Fruit fly (Drosophila melanogaster) whole organism, pupa: ENCODE results near the gene CG8202.

Source experiments
- CG10348 ChIP-seq: fragments of 200-800 bp; sonication (Bioruptor generic); IDR thresholded peaks from 2 replicates; pipeline ENCODE4 v1.3.6; 2022; ENCODE audit warnings: missing biosample characterization, missing genetic modification characterization
- CG12605 ChIP-seq: fragments of 200-800 bp; sonication (Bioruptor generic); IDR thresholded peaks from 2 replicates; pipeline ENCODE4 v1.3.6; 2022; ENCODE audit warnings: missing biosample characterization, missing genetic modification characterization
- CG13204 ChIP-seq: fragments of 200-800 bp; sonication (Bioruptor generic); optimal IDR thresholded peaks from 2 replicates; lab custom pipeline; 2018; ENCODE audit warnings: missing biosample characterization, mild to moderate bottlenecking, missing genetic modification characterization, moderate library complexity
- CG14655 ChIP-seq: fragments of 200-800 bp; sonication (Bioruptor generic); optimal IDR thresholded peaks from 3 replicates; lab custom pipeline; 2017; ENCODE audit warnings: mild to moderate bottlenecking, missing biosample characterization, missing genetic modification reagents, missing genetic modification characterization
- CG15710 ChIP-seq: fragments of 200-800 bp; sonication (Bioruptor generic); optimal IDR thresholded peaks from 2 replicates; lab custom pipeline; 2018; ENCODE audit warnings: missing biosample characterization, mild to moderate bottlenecking, missing genetic modification characterization, moderate library complexity
- CG17806 ChIP-seq: fragments of 200-800 bp; sonication (Bioruptor generic); optimal IDR thresholded peaks from 2 replicates; lab custom pipeline; 2018; ENCODE audit warnings: missing biosample characterization, mild to moderate bottlenecking, missing genetic modification characterization, moderate library complexity
- CG32121 ChIP-seq: fragments of 200-800 bp; sonication (Bioruptor generic); IDR thresholded peaks from 2 replicates; pipeline ENCODE4 v1.3.6; 2022; ENCODE audit warnings: missing biosample characterization, missing genetic modification characterization
- CG34367 ChIP-seq: fragments of 200-800 bp; sonication (Bioruptor generic); optimal IDR thresholded peaks from 2 replicates; lab custom pipeline; 2018; ENCODE audit warnings: missing biosample characterization, mild to moderate bottlenecking, missing genetic modification characterization
- CG4496 ChIP-seq: fragments of 200-800 bp; sonication (Bioruptor generic); IDR thresholded peaks from 3 replicates; pipeline ENCODE4 v1.3.6; 2022; ENCODE audit warnings: missing biosample characterization, missing genetic modification characterization
- CG8159 ChIP-seq: fragments of 200-800 bp; sonication (Bioruptor generic); optimal IDR thresholded peaks from 3 replicates; lab custom pipeline; 2018; ENCODE audit warnings: missing biosample characterization, mild to moderate bottlenecking, missing genetic modification characterization, moderate library complexity
- CG8301 ChIP-seq: fragments of 200-800 bp; sonication (Bioruptor generic); optimal IDR thresholded peaks from 2 replicates; lab custom pipeline; 2018; ENCODE audit warnings: missing biosample characterization, mild to moderate bottlenecking, missing genetic modification characterization
- CG9948 ChIP-seq: fragments of 200-800 bp; sonication (Bioruptor generic); optimal IDR thresholded peaks from 2 replicates; lab custom pipeline; 2018; ENCODE audit warnings: missing biosample characterization, mild to moderate bottlenecking, missing genetic modification characterization, moderate library complexity
- D1 ChIP-seq: fragments of 200-800 bp; sonication (Bioruptor generic); optimal IDR thresholded peaks from 2 replicates; lab custom pipeline; 2018; ENCODE audit warnings: missing biosample characterization, mild to moderate bottlenecking, missing genetic modification characterization, moderate library complexity
- EcR ChIP-seq: fragments of 200-800 bp; sonication (Bioruptor generic); optimal IDR thresholded peaks from 3 replicates; lab custom pipeline; 2019; ENCODE audit warnings: missing biosample characterization, missing genetic modification characterization, mild to moderate bottlenecking, moderate library complexity, missing genetic modification reagents
- Ets98B ChIP-seq: fragments of 200-800 bp; sonication (Bioruptor generic); IDR thresholded peaks from 2 replicates; pipeline ENCODE4 v1.3.6; 2022; ENCODE audit warnings: missing biosample characterization, missing genetic modification characterization
- Pif1A ChIP-seq: fragments of 200-800 bp; sonication (Bioruptor generic); optimal IDR thresholded peaks from 3 replicates; lab custom pipeline; 2016; ENCODE audit warnings: missing biosample characterization, missing genetic modification characterization
- Pif1B ChIP-seq: fragments of 200-800 bp; sonication (Bioruptor generic); optimal IDR thresholded peaks from 3 replicates; lab custom pipeline; 2016; ENCODE audit warnings: missing biosample characterization, missing genetic modification characterization
- Snoo ChIP-seq: fragments of 200-800 bp; sonication (Bioruptor generic); optimal IDR thresholded peaks from 3 replicates; lab custom pipeline; 2017; ENCODE audit warnings: missing biosample characterization, mild to moderate bottlenecking, missing genetic modification characterization, inconsistent platforms
- fd96Ca ChIP-seq: fragments of 200-800 bp; sonication (Bioruptor generic); IDR thresholded peaks from 3 replicates; pipeline ENCODE4 v1.3.6; 2022; ENCODE audit warnings: missing biosample characterization, missing genetic modification characterization
- gl ChIP-seq: fragments of 200-800 bp; sonication (Bioruptor generic); optimal IDR thresholded peaks from 2 replicates; lab custom pipeline; 2018; ENCODE audit warnings: missing biosample characterization, mild to moderate bottlenecking, missing genetic modification characterization
- rn ChIP-seq: fragments of 200-800 bp; sonication (Bioruptor generic); IDR thresholded peaks from 2 replicates; pipeline ENCODE4 v1.3.6; 2022; ENCODE audit warnings: missing biosample characterization, missing genetic modification characterization

Gene CG8202

DNA sequence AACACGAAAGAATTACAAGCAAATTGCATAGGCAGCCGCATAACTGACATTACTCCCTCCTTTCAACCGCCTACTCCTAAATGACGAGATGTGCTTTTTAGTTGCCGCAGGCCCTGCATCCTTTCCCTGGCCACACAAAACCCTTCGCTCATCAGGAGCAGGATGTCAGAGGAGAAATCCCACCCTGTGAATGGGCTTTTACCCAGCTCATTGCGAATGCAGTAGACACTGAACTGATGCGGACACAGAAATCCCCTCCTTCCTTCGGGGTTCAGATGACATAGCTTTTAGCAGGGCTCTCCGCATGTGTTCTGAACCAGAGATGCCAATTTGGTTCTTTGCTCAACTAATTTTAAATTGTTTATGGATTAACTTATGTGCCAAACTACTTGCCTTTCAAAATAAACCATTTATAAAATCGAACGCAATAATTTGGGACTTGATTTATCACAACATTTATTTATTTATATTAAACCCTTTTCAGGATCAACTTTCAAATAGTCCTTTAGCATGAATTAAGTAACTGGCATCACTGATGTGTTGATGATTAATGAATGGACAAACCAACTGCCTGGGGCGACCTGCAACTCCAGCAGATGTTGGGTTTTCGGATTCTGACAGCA lies 7.4 kb downstream of the CG8202 start:
- TF ChIP-seq CG12605 = no peak
- peak; percentile 49 for TF ChIP-seq CG17806 (tag; lab: Kevin White, UChicago)
- peak; percentile 34 for TF ChIP-seq CG15710 (tag; lab: Kevin White, UChicago)
- no peak for TF ChIP-seq gl (tag; lab: Kevin White, UChicago)
- TF ChIP-seq Ets98B (GFP tag; lab: Robert Waterston, UW) = no peak
- no peak for TF ChIP-seq CG14655 (GFP tag; lab: Kevin White, UChicago)
- no peak for TF ChIP-seq EcR (GFP tag; lab: Kevin White, UChicago)
- peak; percentile 31 for TF ChIP-seq Snoo (tag; lab: Kevin White, UChicago)
- TF ChIP-seq CG13204 (GFP tag; lab: Kevin White, UChicago) = no peak
- TF ChIP-seq CG32121 (GFP tag; lab: Robert Waterston, UW) = no peak
- no peak for TF ChIP-seq Pif1B (GFP tag; lab: Kevin White, UChicago)
- TF ChIP-seq CG8159 (tag; lab: Kevin White, UChicago) = peak; percentile 76
- TF ChIP-seq CG9948 (tag; lab: Kevin White, UChicago) = peak; percentile 11
- TF ChIP-seq CG4496 (GFP tag; lab: Robert Waterston, UW) = no peak
- no peak for TF ChIP-seq CG10348 (GFP tag; lab: Robert Waterston, UW)
- TF ChIP-seq D1 (tag; lab: Kevin White, UChicago) = no peak
- no peak for TF ChIP-seq rn (GFP tag; lab: Robert Waterston, UW)
- no peak for TF ChIP-seq fd96Ca

DNA sequence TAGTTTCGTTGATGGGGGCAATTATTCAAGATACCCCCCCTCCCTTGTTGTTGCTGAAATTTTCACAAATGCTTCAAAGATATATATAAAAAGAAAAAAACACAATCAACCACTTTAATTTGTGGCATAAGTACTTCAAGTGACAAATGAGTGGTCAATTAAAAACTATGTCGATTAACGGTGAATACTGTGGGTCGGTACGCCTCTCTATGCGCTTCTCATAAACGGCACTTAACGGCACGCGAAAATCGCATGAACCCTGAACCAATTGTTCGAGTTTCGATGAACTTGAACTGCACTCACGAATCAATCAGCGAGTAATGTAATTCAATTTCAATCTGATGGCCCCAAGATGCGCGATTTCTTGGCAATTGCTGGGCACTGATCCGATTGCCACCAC lies 8.2 kb downstream of the CG8202 start:
- no peak for TF ChIP-seq CG4496 (GFP tag; lab: Robert Waterston, UW)
- no peak for TF ChIP-seq fd96Ca
- TF ChIP-seq gl (tag; lab: Kevin White, UChicago) = no peak
- no peak for TF ChIP-seq CG17806 (tag; lab: Kevin White, UChicago)
- TF ChIP-seq CG8159 (tag; lab: Kevin White, UChicago) = no peak
- no peak for TF ChIP-seq rn (GFP tag; lab: Robert Waterston, UW)
- no peak for TF ChIP-seq CG12605
- TF ChIP-seq CG14655 (GFP tag; lab: Kevin White, UChicago) = no peak
- no peak for TF ChIP-seq CG13204 (GFP tag; lab: Kevin White, UChicago)
- TF ChIP-seq Pif1A (GFP tag; lab: Kevin White, UChicago) = no peak

DNA sequence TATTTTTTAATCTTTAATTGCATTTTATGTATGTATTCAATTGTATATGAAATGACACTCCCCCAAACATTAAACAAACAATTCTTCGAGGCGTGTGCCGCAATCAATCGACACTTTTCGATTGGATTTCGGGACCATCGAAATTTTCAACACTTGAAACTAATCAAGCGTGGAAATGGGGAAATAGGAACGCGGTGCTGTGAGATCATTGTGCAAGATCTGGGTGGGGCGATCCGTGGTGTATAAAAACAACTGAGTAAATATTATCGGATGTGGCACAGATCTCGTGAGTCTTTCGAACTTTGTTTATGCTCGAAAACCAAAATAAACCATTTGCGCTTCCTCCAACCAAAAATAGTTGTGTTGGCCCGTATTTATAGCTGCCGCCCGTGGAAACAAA lies 9.4 kb downstream of the CG8202 start:
- no peak for TF ChIP-seq CG14655 (GFP tag; lab: Kevin White, UChicago)
- TF ChIP-seq CG10348 (GFP tag; lab: Robert Waterston, UW) = no peak
- TF ChIP-seq CG15710 (tag; lab: Kevin White, UChicago) = no peak
- no peak for TF ChIP-seq gl (tag; lab: Kevin White, UChicago)
- no peak for TF ChIP-seq Ets98B (GFP tag; lab: Robert Waterston, UW)
- TF ChIP-seq CG8301 (tag; lab: Kevin White, UChicago) = no peak

DNA sequence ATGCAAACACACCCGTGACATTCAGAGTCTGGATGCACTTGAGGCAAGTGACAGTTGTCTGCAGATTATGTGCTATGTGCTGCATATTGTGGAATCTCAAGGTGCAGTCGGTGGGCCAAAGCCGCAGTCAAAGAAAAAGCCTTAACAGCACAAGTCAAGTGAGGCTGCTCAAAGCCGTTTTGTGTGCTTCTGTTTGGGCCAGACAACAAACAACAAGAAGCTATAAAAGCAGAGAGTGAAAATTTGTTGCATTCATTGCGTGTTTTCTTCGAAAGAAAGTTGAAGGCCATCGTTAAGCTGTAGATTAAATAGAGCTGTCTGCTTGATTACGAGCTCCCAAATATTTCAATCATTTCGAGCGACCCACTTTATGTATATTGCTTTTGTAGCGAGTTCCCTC lies 10.1 kb downstream of the CG8202 start:
- TF ChIP-seq gl (tag; lab: Kevin White, UChicago) (no peak), CG4496 (GFP tag; lab: Robert Waterston, UW) (no peak), EcR (GFP tag; lab: Kevin White, UChicago) (no peak)

DNA sequence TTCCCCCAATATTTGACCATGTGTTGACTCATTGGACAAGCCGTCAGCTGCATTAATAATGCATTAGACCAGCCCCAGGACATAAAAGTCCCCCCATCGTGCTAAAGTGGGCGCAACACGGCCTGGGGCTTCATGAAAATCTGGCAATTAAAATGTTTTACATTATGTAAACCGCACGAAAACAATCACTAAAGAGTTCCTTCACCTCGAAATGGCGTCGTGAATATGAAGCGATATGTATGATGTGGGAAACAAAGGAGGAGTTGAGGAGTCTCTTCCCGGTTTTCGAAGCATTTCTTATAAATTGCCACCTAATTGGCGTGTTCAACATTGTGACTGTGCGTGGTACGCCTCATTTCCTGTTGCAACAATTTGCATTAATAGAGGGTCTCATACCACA lies 10.8 kb downstream of the CG8202 start:
- TF ChIP-seq EcR (GFP tag; lab: Kevin White, UChicago) (peak; percentile 65), CG10348 (GFP tag; lab: Robert Waterston, UW) (no peak)

DNA sequence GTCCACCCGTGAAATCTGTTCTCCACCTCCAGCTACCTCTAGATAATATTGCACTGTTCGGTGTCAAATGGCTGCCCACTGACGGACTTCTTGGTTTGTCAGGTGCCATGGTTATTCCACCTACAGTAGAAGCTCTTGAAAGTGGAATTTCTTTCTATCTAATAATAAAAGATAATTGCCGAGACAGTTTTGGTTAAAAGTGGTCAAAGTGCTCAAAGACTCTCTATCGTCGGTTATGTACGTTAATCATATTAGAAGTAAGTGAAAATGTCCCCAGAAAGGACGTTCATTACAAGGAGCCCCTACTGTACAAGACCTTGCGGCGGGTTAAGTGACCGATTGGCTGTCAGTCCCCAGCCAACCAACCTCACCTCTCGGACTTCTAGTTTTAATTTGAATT lies 12.3 kb downstream of the CG8202 start:
- TF ChIP-seq Pif1A (GFP tag; lab: Kevin White, UChicago) (peak; percentile 75), CG8159 (tag; lab: Kevin White, UChicago) (peak; percentile 10), fd96Ca (peak; percentile 74), CG34367 (no peak), CG8301 (tag; lab: Kevin White, UChicago) (peak; percentile 30), CG14655 (GFP tag; lab: Kevin White, UChicago) (peak; percentile 44), CG10348 (GFP tag; lab: Robert Waterston, UW) (no peak), CG9948 (tag; lab: Kevin White, UChicago) (peak; percentile 34), CG32121 (GFP tag; lab: Robert Waterston, UW) (no peak; the same call in 1 of the 2 replicates), CG15710 (tag; lab: Kevin White, UChicago) (peak; percentile 21), CG12605 (0 out of 2 replicates have a peak, but pooled peaks have one; percentile 19), EcR (GFP tag; lab: Kevin White, UChicago) (no peak), Snoo (tag; lab: Kevin White, UChicago) (peak; percentile 46), gl (tag; lab: Kevin White, UChicago) (no peak), rn (GFP tag; lab: Robert Waterston, UW) (no peak), CG13204 (GFP tag; lab: Kevin White, UChicago) (no peak), Ets98B (GFP tag; lab: Robert Waterston, UW) (peak; percentile 35; the same call in 1 of the 2 replicates), D1 (tag; lab: Kevin White, UChicago) (no peak), CG4496 (GFP tag; lab: Robert Waterston, UW) (peak; percentile 24; the same call in 1 of the 3 replicates), CG17806 (tag; lab: Kevin White, UChicago) (peak; percentile 48), Pif1B (GFP tag; lab: Kevin White, UChicago) (peak; percentile 61)
